Worm (Caenorhabditis elegans) whole organism, mixed stage, embryonic: ENCODE measurements around the gene Y47D7A.6.

Experiments
- M03D4.4 ChIP-seq: sonication (generic microtip); optimal IDR thresholded peaks from 2 replicates; lab custom pipeline; 2017; ENCODE audit warnings: mild to moderate bottlenecking, missing genetic modification characterization, missing compliant biosample characterization
- bed-3 ChIP-seq: fragments of 200-800 bp; sonication (Bioruptor generic); optimal IDR thresholded peaks from 3 replicates; lab custom pipeline; 2018; ENCODE audit warnings: mild to moderate bottlenecking, missing genetic modification characterization, moderate library complexity, missing compliant biosample characterization
- blmp-1 ChIP-seq: fragments of 150-350 bp; optimal IDR thresholded peaks from 2 replicates; lab custom pipeline; 2014; ENCODE audit warnings: missing biosample characterization, missing genetic modification characterization
- ceh-39 ChIP-seq: fragments of 150-350 bp; optimal IDR thresholded peaks from 2 replicates; lab custom pipeline; 2014; ENCODE audit warnings: missing biosample characterization, missing genetic modification characterization
- ceh-43 ChIP-seq: fragments of 200-800 bp; sonication (Bioruptor generic); optimal IDR thresholded peaks from 2 replicates; lab custom pipeline; 2018; ENCODE audit warnings: mild to moderate bottlenecking, missing genetic modification characterization, moderate library complexity, missing compliant biosample characterization
- ceh-83 ChIP-seq: fragments of 200-800 bp; sonication (Bioruptor generic); optimal IDR thresholded peaks from 2 replicates; lab custom pipeline; 2018; ENCODE audit warnings: mild to moderate bottlenecking, missing genetic modification characterization, missing compliant biosample characterization
- ces-1 ChIP-seq: fragments of 150-350 bp; optimal IDR thresholded peaks from 2 replicates; lab custom pipeline; 2014; ENCODE audit warnings: missing biosample characterization, missing genetic modification reagents, missing genetic modification characterization
- cnd-1 ChIP-seq: fragments of 200-800 bp; sonication (Bioruptor generic); optimal IDR thresholded peaks from 2 replicates; lab custom pipeline; 2018; ENCODE audit warnings: mild to moderate bottlenecking, missing genetic modification characterization, missing compliant biosample characterization
- drap-1 ChIP-seq: fragments of 200-800 bp; sonication (Bioruptor generic); optimal IDR thresholded peaks from 3 replicates; lab custom pipeline; 2018; ENCODE audit warnings: mild to moderate bottlenecking, missing genetic modification characterization, missing compliant biosample characterization
- elt-1 ChIP-seq: sonication (generic microtip); optimal IDR thresholded peaks from 2 replicates; lab custom pipeline; 2017; ENCODE audit warnings: missing genetic modification characterization, mild to moderate bottlenecking, missing compliant biosample characterization, antibody characterized with exemption, moderate library complexity, borderline replicate concordance; ENCODE audit not compliant: insufficient read depth
- elt-3 ChIP-seq: fragments of 150-350 bp; optimal IDR thresholded peaks from 2 replicates; lab custom pipeline; 2014; ENCODE audit warnings: missing biosample characterization, missing genetic modification characterization
- flh-1 ChIP-seq: fragments of 200-800 bp; sonication (Bioruptor generic); optimal IDR thresholded peaks from 2 replicates; lab custom pipeline; 2018; ENCODE audit warnings: mild to moderate bottlenecking, missing genetic modification characterization, moderate library complexity, missing compliant biosample characterization
- lsy-2 ChIP-seq: fragments of 150-350 bp; optimal IDR thresholded peaks from 2 replicates; lab custom pipeline; 2014; ENCODE audit warnings: missing biosample characterization, missing genetic modification characterization
- mab-5 ChIP-seq: fragments of 150-350 bp; optimal IDR thresholded peaks from 2 replicates; lab custom pipeline; 2014; ENCODE audit warnings: missing biosample characterization, missing genetic modification characterization
- mep-1 ChIP-seq: fragments of 150-350 bp; optimal IDR thresholded peaks from 2 replicates; lab custom pipeline; 2017; ENCODE audit warnings: missing biosample characterization, missing genetic modification reagents, missing genetic modification characterization, inconsistent platforms
- mls-2 ChIP-seq: sonication (generic microtip); optimal IDR thresholded peaks from 2 replicates; lab custom pipeline; 2016; ENCODE audit warnings: mild to moderate bottlenecking, missing genetic modification characterization, moderate library complexity, missing compliant biosample characterization
- nhr-2 ChIP-seq: fragments of 150-350 bp; optimal IDR thresholded peaks from 2 replicates; lab custom pipeline; 2014; ENCODE audit warnings: missing biosample characterization, missing genetic modification characterization
- nhr-237 ChIP-seq: fragments of 150-350 bp; optimal IDR thresholded peaks from 2 replicates; lab custom pipeline; 2014; ENCODE audit warnings: missing biosample characterization, missing genetic modification characterization
- nhr-28 ChIP-seq: fragments of 150-350 bp; optimal IDR thresholded peaks from 2 replicates; lab custom pipeline; 2014; ENCODE audit warnings: missing biosample characterization, missing genetic modification characterization
- nhr-76 ChIP-seq: sonication (generic microtip); optimal IDR thresholded peaks from 2 replicates; lab custom pipeline; 2017; ENCODE audit warnings: missing biosample characterization, missing genetic modification characterization
- pha-4 ChIP-seq: fragments of 150-350 bp; optimal IDR thresholded peaks from 2 replicates; lab custom pipeline; 2018; ENCODE audit warnings: missing biosample characterization, missing genetic modification reagents, missing genetic modification characterization
- snpc-4 ChIP-seq: fragments of 150-350 bp; optimal IDR thresholded peaks from 2 replicates; lab custom pipeline; 2014; ENCODE audit warnings: missing biosample characterization, missing genetic modification characterization
- sptf-1 ChIP-seq: sonication (generic microtip); optimal IDR thresholded peaks from 2 replicates; lab custom pipeline; 2017; ENCODE audit warnings: mild to moderate bottlenecking, missing genetic modification characterization, moderate library complexity, missing compliant biosample characterization
- tbx-8 ChIP-seq: fragments of 200-800 bp; sonication (Bioruptor generic); optimal IDR thresholded peaks from 2 replicates; lab custom pipeline; 2018; ENCODE audit warnings: mild to moderate bottlenecking, missing genetic modification characterization, moderate library complexity, missing compliant biosample characterization
- unc-120 ChIP-seq: sonication (generic microtip); optimal IDR thresholded peaks from 2 replicates; lab custom pipeline; 2017; ENCODE audit warnings: missing genetic modification characterization, missing compliant biosample characterization; ENCODE audit not compliant: poor library complexity, severe bottlenecking
- unc-39 ChIP-seq: fragments of 150-350 bp; optimal IDR thresholded peaks from 2 replicates; lab custom pipeline; 2014; ENCODE audit warnings: missing biosample characterization, missing genetic modification characterization
- unc-62 ChIP-seq: fragments of 150-350 bp; optimal IDR thresholded peaks from 2 replicates; lab custom pipeline; 2014; ENCODE audit warnings: missing biosample characterization, missing genetic modification reagents, missing genetic modification characterization
- zip-8 ChIP-seq: fragments of 150-350 bp; optimal IDR thresholded peaks from 2 replicates; lab custom pipeline; 2014; ENCODE audit warnings: missing biosample characterization, missing genetic modification characterization
- ztf-11 ChIP-seq: fragments of 150-350 bp; optimal IDR thresholded peaks from 2 replicates; lab custom pipeline; 2014; ENCODE audit warnings: missing biosample characterization, missing genetic modification characterization

Gene Y47D7A.6

ce11 chrV:4401865-4402264 lies 16.2 kb downstream of the Y47D7A.6 start, which contains the start of gene F13A2.5:
Gene F13A2.5 (minus strand): TSS chrV:4401965.
- TF ChIP-seq mep-1 (tag; lab: Kevin White, UChicago) = no peak
- no peak for TF ChIP-seq mab-5 (tag; lab: Kevin White, UChicago)
- no peak for TF ChIP-seq nhr-237 (tag; lab: Kevin White, UChicago)
- TF ChIP-seq ces-1 (GFP tag; lab: Kevin White, UChicago) = no peak
- no peak for TF ChIP-seq nhr-2
- no peak for TF ChIP-seq pha-4 (tag; lab: Kevin White, UChicago)
- TF ChIP-seq unc-120 (tag; lab: Kevin White, UChicago) = no peak
- no peak for TF ChIP-seq ceh-39 (tag; lab: Kevin White, UChicago)
- no peak for TF ChIP-seq mls-2 (tag; lab: Kevin White, UChicago)
- TF ChIP-seq sptf-1 (tag; lab: Kevin White, UChicago) = no peak
- no peak for TF ChIP-seq M03D4.4 (tag; lab: Kevin White, UChicago)
- TF ChIP-seq tbx-8 = no peak
- TF ChIP-seq drap-1 (GFP tag; lab: Kevin White, UChicago) = no peak
- no peak for TF ChIP-seq lsy-2 (tag; lab: Kevin White, UChicago)
- TF ChIP-seq elt-3 (tag; lab: Kevin White, UChicago) = no peak
- no peak for TF ChIP-seq snpc-4
- no peak for TF ChIP-seq unc-39 (tag; lab: Kevin White, UChicago)

ce11 chrV:4400118-4400517 lies 17.9 kb downstream of the Y47D7A.6 start, which contains the start of gene F13A2.4:
Gene F13A2.4 (minus strand): TSS chrV:4400218.
- TF ChIP-seq nhr-237 (tag; lab: Kevin White, UChicago) = no peak
- no peak for TF ChIP-seq cnd-1 (tag; lab: Kevin White, UChicago)
- no peak for TF ChIP-seq elt-3 (tag; lab: Kevin White, UChicago)
- no peak for TF ChIP-seq lsy-2 (tag; lab: Kevin White, UChicago)
- TF ChIP-seq bed-3 = no peak
- TF ChIP-seq nhr-2 = no peak

- TF ChIP-seq sptf-1 (tag; lab: Kevin White, UChicago) = no peak
- no peak for TF ChIP-seq unc-39 (tag; lab: Kevin White, UChicago)
- TF ChIP-seq unc-120 (tag; lab: Kevin White, UChicago) = no peak
- no peak for TF ChIP-seq snpc-4
- no peak for TF ChIP-seq ceh-83 (GFP tag; lab: Kevin White, UChicago)
- TF ChIP-seq ceh-39 (tag; lab: Kevin White, UChicago) = no peak
- TF ChIP-seq lsy-2 (tag; lab: Kevin White, UChicago) = no peak
- TF ChIP-seq cnd-1 (tag; lab: Kevin White, UChicago) = no peak
- TF ChIP-seq bed-3 = no peak
- no peak for TF ChIP-seq ztf-11 (tag; lab: Kevin White, UChicago)
- no peak for TF ChIP-seq mab-5 (tag; lab: Kevin White, UChicago)
- no peak for TF ChIP-seq zip-8 (tag; lab: Kevin White, UChicago)
- no peak for TF ChIP-seq blmp-1 (tag; lab: Kevin White, UChicago)
- TF ChIP-seq elt-1 (tag; lab: Kevin White, UChicago) = no peak
- no peak for TF ChIP-seq nhr-2
- TF ChIP-seq tbx-8 = no peak
- no peak for TF ChIP-seq unc-62 (GFP tag; lab: Kevin White, UChicago)
- TF ChIP-seq, all 35 proteins: peak for 0
These were observed 19.1 kb downstream of the Y47D7A.6 start for ce11 chrV:4398884-4399283.

- TF ChIP-seq nhr-2 (no peak), snpc-4 (no peak), blmp-1 (tag; lab: Kevin White, UChicago) (no peak), cnd-1 (tag; lab: Kevin White, UChicago) (no peak), mab-5 (tag; lab: Kevin White, UChicago) (no peak), mls-2 (tag; lab: Kevin White, UChicago) (no peak), unc-120 (tag; lab: Kevin White, UChicago) (no peak), flh-1 (GFP tag; lab: Kevin White, UChicago) (no peak), sptf-1 (tag; lab: Kevin White, UChicago) (no peak), nhr-28 (tag; lab: Kevin White, UChicago) (no peak)
These were observed 19.9 kb downstream of the Y47D7A.6 start for ce11 chrV:4398127-4398526.

- TF ChIP-seq drap-1 (GFP tag; lab: Kevin White, UChicago) (no peak), nhr-76 (no peak), nhr-2 (no peak), blmp-1 (tag; lab: Kevin White, UChicago) (no peak), zip-8 (tag; lab: Kevin White, UChicago) (no peak), ceh-43 (GFP tag; lab: Kevin White, UChicago) (no peak), mab-5 (tag; lab: Kevin White, UChicago) (no peak), mep-1 (tag; lab: Kevin White, UChicago) (no peak), flh-1 (GFP tag; lab: Kevin White, UChicago) (no peak)
- TF ChIP-seq, all 35 proteins: peak for 0
These were observed 21.8 kb downstream of the Y47D7A.6 start, which contains the start of gene F13A2.3 for ce11 chrV:4396257-4396656. Gene F13A2.3 (minus strand): TSS chrV:4396357.
